Fruit fly (Drosophila melanogaster) whole organism, adult: ENCODE measurements around the gene RhoGEF4.

Source experiments
- CG11617 ChIP-seq: fragments of 200-800 bp; sonication (Bioruptor generic); optimal IDR thresholded peaks from 2 replicates; lab custom pipeline; 2017; ENCODE audit warnings: mild to moderate bottlenecking, missing biosample characterization, missing genetic modification reagents, missing genetic modification characterization
- CG12768 ChIP-seq: fragments of 200-800 bp; sonication (Bioruptor generic); optimal IDR thresholded peaks from 2 replicates; lab custom pipeline; 2017; ENCODE audit warnings: missing biosample characterization, missing genetic modification characterization, mild to moderate bottlenecking, moderate library complexity, missing genetic modification reagents
- CG14711 ChIP-seq: fragments of 200-800 bp; sonication (Bioruptor generic); optimal IDR thresholded peaks from 2 replicates; lab custom pipeline; 2018; ENCODE audit warnings: missing biosample characterization, mild to moderate bottlenecking, missing genetic modification characterization, moderate library complexity
- CG1620 ChIP-seq: fragments of 200-800 bp; sonication (Bioruptor generic); optimal IDR thresholded peaks from 2 replicates; lab custom pipeline; 2016; ENCODE audit warnings: missing biosample characterization, missing genetic modification characterization
- CG33017 ChIP-seq: fragments of 200-800 bp; sonication (Bioruptor generic); optimal IDR thresholded peaks from 2 replicates; lab custom pipeline; 2018; ENCODE audit warnings: missing biosample characterization, mild to moderate bottlenecking, missing genetic modification characterization, moderate library complexity
- CG5204 ChIP-seq: fragments of 200-800 bp; sonication (Bioruptor generic); optimal IDR thresholded peaks from 2 replicates; lab custom pipeline; 2016; ENCODE audit warnings: missing biosample characterization, missing genetic modification characterization
- CG7045 ChIP-seq: fragments of 200-800 bp; sonication (Bioruptor generic); optimal IDR thresholded peaks from 2 replicates; lab custom pipeline; 2017; ENCODE audit warnings: missing biosample characterization, mild to moderate bottlenecking, missing genetic modification characterization
- CG7101 ChIP-seq: fragments of 200-800 bp; sonication (Bioruptor generic); optimal IDR thresholded peaks from 2 replicates; lab custom pipeline; 2018; ENCODE audit warnings: missing biosample characterization, mild to moderate bottlenecking, missing genetic modification characterization, moderate library complexity
- Clk ChIP-seq: fragments of 200-800 bp; sonication (Bioruptor generic); optimal IDR thresholded peaks from 2 replicates; lab custom pipeline; 2017; ENCODE audit warnings: missing biosample characterization, missing genetic modification characterization
- Crg-1 ChIP-seq: fragments of 200-800 bp; sonication (Bioruptor generic); optimal IDR thresholded peaks from 2 replicates; lab custom pipeline; 2016; ENCODE audit warnings: missing biosample characterization, missing genetic modification characterization
- Hr96 ChIP-seq: fragments of 200-800 bp; sonication (Bioruptor generic); optimal IDR thresholded peaks from 2 replicates; lab custom pipeline; 2016; ENCODE audit warnings: missing biosample characterization, missing genetic modification characterization
- Mnt ChIP-seq: fragments of 200-800 bp; sonication (Bioruptor generic); optimal IDR thresholded peaks from 2 replicates; lab custom pipeline; 2016; ENCODE audit warnings: missing biosample characterization, mild to moderate bottlenecking, missing genetic modification characterization
- bab1 ChIP-seq: fragments of 200-800 bp; sonication (Bioruptor generic); optimal IDR thresholded peaks from 3 replicates; lab custom pipeline; 2019; ENCODE audit warnings: missing biosample characterization, mild to moderate bottlenecking, missing genetic modification characterization, moderate library complexity
- cic ChIP-seq: fragments of 200-800 bp; sonication (Bioruptor generic); optimal IDR thresholded peaks from 2 replicates; lab custom pipeline; 2017; ENCODE audit warnings: missing biosample characterization, mild to moderate bottlenecking, missing genetic modification characterization, moderate library complexity
- cnc ChIP-seq, 2 experiments: fragments of >200 bp; optimal IDR thresholded peaks; 2 replicates each; lab custom pipeline; 2017
- kay ChIP-seq: fragments of 200-800 bp; sonication (Bioruptor generic); peaks from one replicate; lab custom pipeline; 2016; ENCODE audit warnings: missing biosample characterization, missing genetic modification characterization, borderline replicate concordance
- ovo ChIP-seq: fragments of 200-800 bp; sonication (Bioruptor generic); optimal IDR thresholded peaks from 2 replicates; lab custom pipeline; 2016; ENCODE audit warnings: missing biosample characterization, missing genetic modification characterization
- pad ChIP-seq: fragments of 200-800 bp; sonication (Bioruptor generic); optimal IDR thresholded peaks from 3 replicates; lab custom pipeline; 2017; ENCODE audit warnings: missing biosample characterization, missing genetic modification characterization, mild to moderate bottlenecking, moderate library complexity, missing genetic modification reagents
- tj ChIP-seq: fragments of 200-800 bp; sonication (Bioruptor generic); optimal IDR thresholded peaks from 3 replicates; lab custom pipeline; 2017; ENCODE audit warnings: missing biosample characterization, mild to moderate bottlenecking, missing genetic modification characterization, moderate library complexity
- toe ChIP-seq: fragments of 200-800 bp; sonication (Bioruptor generic); optimal IDR thresholded peaks from 2 replicates; lab custom pipeline; 2016; ENCODE audit warnings: missing biosample characterization, missing genetic modification characterization

The RhoGEF4 gene

dm6 chr3L:7349311-7349710 lies 26.1 kb upstream of the RhoGEF4 start:
- TF ChIP-seq CG11617 = no peak
- TF ChIP-seq Clk (GFP tag; lab: Kevin White, UChicago) = no peak
- no peak for TF ChIP-seq tj (GFP tag; lab: Kevin White, UChicago)
- no peak for TF ChIP-seq CG12768 (GFP tag; lab: Kevin White, UChicago)
- TF ChIP-seq pad (GFP tag; lab: Kevin White, UChicago) = no peak
- TF ChIP-seq CG33017 = no peak
- no peak for TF ChIP-seq CG5204 (GFP tag; lab: Kevin White, UChicago)
- TF ChIP-seq bab1 = no peak
- TF ChIP-seq cnc (optimal IDR thresholded peaks at IDR 0.05; lab: Kevin White, UChicago) = no peak
- no peak for TF ChIP-seq Hr96 (GFP tag; lab: Kevin White, UChicago)

DNA sequence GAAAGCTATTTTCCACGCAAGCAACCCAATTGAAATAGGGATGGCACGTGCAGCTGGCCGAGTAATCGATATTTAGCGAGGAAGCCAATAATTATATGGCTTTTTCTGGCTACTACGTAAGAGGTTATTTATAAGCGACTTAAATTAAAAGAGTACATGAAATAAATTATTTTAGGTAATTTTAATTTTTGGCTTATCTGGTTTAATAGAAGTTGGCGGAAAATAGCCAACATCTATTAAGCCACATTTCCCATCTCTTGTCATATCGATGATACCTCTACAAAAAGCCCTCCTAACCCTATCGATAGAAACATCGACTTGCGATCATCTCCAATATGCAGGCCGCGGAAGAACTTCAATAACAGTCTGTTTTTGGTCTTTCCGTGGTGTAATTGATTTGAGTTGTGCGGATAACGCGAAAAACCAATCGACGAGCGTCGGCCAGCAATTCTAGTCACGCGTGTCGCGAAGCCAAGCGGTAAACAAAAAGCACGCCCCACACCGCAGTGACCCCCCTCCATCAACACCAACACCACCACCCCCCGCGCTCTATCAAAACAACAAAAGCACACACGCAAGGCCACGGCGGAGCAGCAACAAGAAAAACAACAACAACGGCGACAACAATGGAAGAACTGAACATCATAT lies 24.9 kb upstream of the RhoGEF4 start, which contains the start of the genes Srp19 and qm:
TSS of gene Srp19 (minus strand) at position 51 of the 648 bp plus-strand sequence.
TSS of gene qm (plus strand) at position 330 of the 648 bp plus-strand sequence.
- TF ChIP-seq tj (GFP tag; lab: Kevin White, UChicago) (peak; percentile 19), pad (GFP tag; lab: Kevin White, UChicago) (no peak), Crg-1 (no peak), CG14711 (peak; percentile 43), CG11617 (peak; percentile 29), CG7101 (peak; percentile 49), ovo (peak; percentile 5), bab1 (peak; percentile 67), CG7045 (GFP tag; lab: Kevin White, UChicago) (no peak), Hr96 (GFP tag; lab: Kevin White, UChicago) (no peak), CG33017 (peak; percentile 26), kay (GFP tag; lab: Kevin White, UChicago) (no peak), CG12768 (GFP tag; lab: Kevin White, UChicago) (peak; percentile 43), toe (GFP tag; lab: Kevin White, UChicago) (no peak), cnc (optimal IDR thresholded peaks at IDR 0.05; lab: Kevin White, UChicago) (no peak), CG1620 (no peak), Mnt (GFP tag; lab: Kevin White, UChicago) (peak; percentile 58), CG5204 (GFP tag; lab: Kevin White, UChicago) (no peak), cic (GFP tag; lab: Kevin White, UChicago) (no peak), Clk (GFP tag; lab: Kevin White, UChicago) (no peak)

- TF ChIP-seq tj (GFP tag; lab: Kevin White, UChicago) = peak; percentile 93
- TF ChIP-seq CG7045 (GFP tag; lab: Kevin White, UChicago) = no peak
- no peak for TF ChIP-seq CG5204 (GFP tag; lab: Kevin White, UChicago)
- TF ChIP-seq CG7101 = no peak
- TF ChIP-seq cnc (optimal IDR thresholded peaks at IDR 0.05; lab: Kevin White, UChicago) = no peak
Measured at dm6 chr3L:7346951-7347350, 23.7 kb upstream of the RhoGEF4 start, which contains the start of gene CG14834. Gene CG14834 (minus strand): TSS chr3L:7347123.

- TF ChIP-seq Mnt (GFP tag; lab: Kevin White, UChicago) (peak; percentile 84), CG7101 (peak; percentile 58), cnc (optimal IDR thresholded peaks at IDR 0.05; lab: Kevin White, UChicago) (no peak), pad (GFP tag; lab: Kevin White, UChicago) (peak; percentile 48), Clk (GFP tag; lab: Kevin White, UChicago) (peak; percentile 80), tj (GFP tag; lab: Kevin White, UChicago) (peak; percentile 74), kay (GFP tag; lab: Kevin White, UChicago) (no peak), CG7045 (GFP tag; lab: Kevin White, UChicago) (peak; percentile 60), Hr96 (GFP tag; lab: Kevin White, UChicago) (no peak), toe (GFP tag; lab: Kevin White, UChicago) (no peak), CG1620 (peak; percentile 52), CG5204 (GFP tag; lab: Kevin White, UChicago) (no peak), Crg-1 (peak; percentile 36), CG33017 (peak; percentile 80), CG14711 (peak; percentile 46), cic (GFP tag; lab: Kevin White, UChicago) (peak; percentile 97), CG12768 (GFP tag; lab: Kevin White, UChicago) (peak; percentile 95), bab1 (peak; percentile 96), ovo (peak; percentile 76), CG11617 (peak; percentile 86)
Measured at dm6 chr3L:7344965-7345427, 21.8 kb upstream of the RhoGEF4 start, which contains the start of gene Cln7. Gene Cln7 (minus strand): TSS chr3L:7345183.

dm6 chr3L:7344001-7344400 lies 20.8 kb upstream of the RhoGEF4 start:
- no peak for TF ChIP-seq CG7045 (GFP tag; lab: Kevin White, UChicago)
- TF ChIP-seq tj (GFP tag; lab: Kevin White, UChicago) = no peak
- TF ChIP-seq Mnt (GFP tag; lab: Kevin White, UChicago) = peak; percentile 9
- no peak for TF ChIP-seq CG33017
- peak; percentile 29 for TF ChIP-seq cic (GFP tag; lab: Kevin White, UChicago)

DNA sequence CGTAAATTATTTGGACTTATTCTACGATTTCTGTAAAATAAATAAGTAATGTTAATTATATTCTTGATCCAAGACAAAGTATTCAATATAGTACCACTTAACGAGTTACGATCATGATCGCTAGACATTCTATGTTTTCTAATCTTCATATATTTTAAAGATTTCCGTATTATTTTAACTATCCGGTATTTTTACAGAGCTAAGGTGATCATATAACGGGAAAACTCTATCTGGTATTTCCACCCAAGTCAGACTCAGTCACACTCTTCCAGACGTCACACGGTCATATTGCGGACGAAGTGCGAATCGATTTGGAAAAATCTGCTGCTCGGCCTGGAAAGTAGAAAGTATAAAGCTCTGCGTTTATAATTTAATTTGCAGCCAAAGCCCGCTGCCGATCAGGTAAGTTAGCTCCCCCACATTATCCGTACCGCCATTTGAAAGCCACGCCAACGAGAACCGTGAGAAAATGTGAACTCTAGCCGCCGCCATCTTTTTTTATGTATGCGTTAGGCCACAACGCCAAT lies 16.1 kb upstream of the RhoGEF4 start, which contains the start of the genes lark and eco:
TSS of gene lark (plus strand) at position 51 of the 527 bp plus-strand sequence.
TSS of gene eco (minus strand) at position 125 of the 527 bp plus-strand sequence.
- no peak for TF ChIP-seq toe (GFP tag; lab: Kevin White, UChicago)
- no peak for TF ChIP-seq CG1620
- peak; percentile 61 for TF ChIP-seq CG14711
- peak; percentile 11 for TF ChIP-seq Mnt (GFP tag; lab: Kevin White, UChicago)
- peak; percentile 67 for TF ChIP-seq bab1
- TF ChIP-seq CG12768 (GFP tag; lab: Kevin White, UChicago) = peak; percentile 3
